Fruit fly (Drosophila melanogaster): ENCODE data around the gene mRpS22.

Gene mRpS22

DNA sequence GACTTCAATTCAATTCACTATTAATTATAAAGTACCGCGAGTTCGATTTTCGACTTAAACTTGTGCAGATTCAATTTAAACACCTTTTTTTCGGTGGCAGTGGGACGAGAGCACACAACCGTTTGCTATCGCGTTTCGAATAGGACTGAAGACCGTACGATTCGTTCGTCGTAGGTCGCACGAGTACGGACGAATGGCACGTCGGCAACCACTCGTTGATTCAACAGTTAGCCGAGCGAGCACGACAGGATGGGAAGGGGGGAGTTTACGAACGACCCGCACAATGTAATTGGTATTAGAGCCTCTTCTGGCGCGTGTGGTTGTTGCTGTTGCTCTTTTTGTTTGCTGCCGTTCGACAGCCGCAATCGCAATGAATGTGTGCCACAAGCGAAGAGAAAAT, 11.0 kb upstream of the mRpS22 start, which contains the start of gene CG34353:
Gene CG34353 (minus strand): TSS at position 149 of the 400 bp plus-strand sequence.
- peak; percentile 13 for TF ChIP-seq zen (tag; optimal IDR thresholded peaks at IDR 0.05)
- peak; percentile 14 for TF ChIP-seq CG13894 (tag; optimal IDR thresholded peaks at IDR 0.05)
- TF ChIP-seq CG30403 (GFP tag; optimal IDR thresholded peaks at IDR 0.05), result no peak
- TF ChIP-seq otp (GFP tag; IDR thresholded peaks at IDR 0.05), result peak; percentile 17; the same call in 1 of the 3 replicates
- peak; percentile 89; the same call in 3 of the 4 replicates for TF ChIP-seq chinmo (GFP tag; IDR thresholded peaks at IDR 0.05; ENCODE audit: partially characterized antibody)
- 0 out of 2 replicates have a peak, but pooled peaks have one; percentile 19 for TF ChIP-seq CG3847 (GFP tag; IDR thresholded peaks at IDR 0.05)
- peak; percentile 4 for TF ChIP-seq CG12391 (tag; optimal IDR thresholded peaks at IDR 0.05)
- peak; percentile 5 for TF ChIP-seq Ets97D (GFP tag; optimal IDR thresholded peaks at IDR 0.05)
- peak; percentile 16 for TF ChIP-seq CoRest (tag; optimal IDR thresholded peaks at IDR 0.05)
- peak; percentile 30; the same call in 1 of the 3 replicates for TF ChIP-seq CG34224 (GFP tag; IDR thresholded peaks at IDR 0.05; ENCODE audit: partially characterized antibody)
- TF ChIP-seq CG17328 (GFP tag; IDR thresholded peaks at IDR 0.05), result 0 out of 2 replicates have a peak, but pooled peaks have one; percentile 27
- TF ChIP-seq oc (tag; optimal IDR thresholded peaks at IDR 0.05), result peak; percentile 59
- TF ChIP-seq dysf (GFP tag; IDR thresholded peaks at IDR 0.05), result 0 out of 3 replicates have a peak, but pooled peaks have one; percentile 19
- TF ChIP-seq CkIIα-i1 (GFP tag; IDR thresholded peaks at IDR 0.05), result no peak
- no peak for TF ChIP-seq CG11723 (GFP tag; optimal IDR thresholded peaks at IDR 0.05)
- peak; percentile 70 for TF ChIP-seq CG12744 (GFP tag; optimal IDR thresholded peaks at IDR 0.05)
- TF ChIP-seq Med (GFP tag), result peak; percentile 67
- peak; percentile 73 for TF ChIP-seq Nf-YC (tag; optimal IDR thresholded peaks at IDR 0.05)
- peak; percentile 59 for TF ChIP-seq B-H2 (GFP tag; optimal IDR thresholded peaks at IDR 0.05)
- peak; percentile 80 for TF ChIP-seq jing (GFP tag; optimal IDR thresholded peaks at IDR 0.05)
- peak; percentile 1 for TF ChIP-seq psq (GFP tag; optimal IDR thresholded peaks at IDR 0.05)
- no peak for TF ChIP-seq bigmax (GFP tag; optimal IDR thresholded peaks at IDR 0.05)
- TF ChIP-seq CG4360 (GFP tag; IDR thresholded peaks at IDR 0.05), result peak; percentile 58
- no peak for TF ChIP-seq Stat92E (GFP tag; optimal IDR thresholded peaks at IDR 0.05)
- peak; percentile 99 for TF ChIP-seq CG3163 (GFP tag; optimal IDR thresholded peaks at IDR 0.05)
- peak; percentile 63 for TF ChIP-seq Nf-YB (GFP tag; optimal IDR thresholded peaks at IDR 0.05)
- TF ChIP-seq CG8089 (GFP tag; optimal IDR thresholded peaks at IDR 0.05), result peak; percentile 0
- peak; percentile 4 for TF ChIP-seq CG5180 (GFP tag; optimal IDR thresholded peaks at IDR 0.05)
- no peak for TF ChIP-seq CG11085 (GFP tag; IDR thresholded peaks at IDR 0.05)
- TF ChIP-seq amos (GFP tag; IDR thresholded peaks at IDR 0.05; ENCODE audit: partially characterized antibody), result peak; percentile 28; the same call in 1 of the 2 replicates
- TF ChIP-seq chm (GFP tag; IDR thresholded peaks at IDR 0.05), result peak; percentile 64
- no peak for TF ChIP-seq CG10979 (tag; optimal IDR thresholded peaks at IDR 0.05)
- TF ChIP-seq Jarid2 (GFP tag; optimal IDR thresholded peaks at IDR 0.05), result peak; percentile 70
- TF ChIP-seq CG8290 (GFP tag; optimal IDR thresholded peaks at IDR 0.05), result no peak
- peak in 1 of 2 experiments; percentile 72 for TF ChIP-seq CG8290 (tag; optimal IDR thresholded peaks at IDR 0.05)
- 0 out of 2 replicates have a peak, but pooled peaks have one; percentile 15 for TF ChIP-seq CG14014 (GFP tag; IDR thresholded peaks at IDR 0.05)
- TF ChIP-seq sens (GFP tag), result peak; percentile 83
- peak; percentile 20 for TF ChIP-seq PHDP (tag; optimal IDR thresholded peaks at IDR 0.05)
- no peak for TF ChIP-seq ato (GFP tag; IDR thresholded peaks at IDR 0.05; ENCODE audit: partially characterized antibody)
- peak; percentile 48 for TF ChIP-seq ewg (GFP tag; optimal IDR thresholded peaks at IDR 0.05)
- TF ChIP-seq Adf1 (GFP tag; IDR thresholded peaks at IDR 0.05), result peak; percentile 35; the same call in 1 of the 2 replicates
- no peak for TF ChIP-seq CG15269 (tag; optimal IDR thresholded peaks at IDR 0.05)
- TF ChIP-seq CG12155 (GFP tag; optimal IDR thresholded peaks at IDR 0.05), result peak; percentile 94
- peak; percentile 99 for TF ChIP-seq Deaf1 (tag; optimal IDR thresholded peaks at IDR 0.05)
- peak; percentile 98 for TF ChIP-seq scrt (GFP tag; optimal IDR thresholded peaks at IDR 0.05)
- peak; percentile 97 for TF ChIP-seq crol (GFP tag; IDR thresholded peaks at IDR 0.05)
- TF ChIP-seq ci (GFP tag; IDR thresholded peaks at IDR 0.05), result peak; percentile 69; the same call in 2 of the 3 replicates
- no peak for TF ChIP-seq CG12071 (GFP tag; optimal IDR thresholded peaks at IDR 0.05)
- no peak for TF ChIP-seq ac (GFP tag; optimal IDR thresholded peaks at IDR 0.05)
- TF ChIP-seq hth (optimal IDR thresholded peaks at IDR 0.05), result no peak

Data from whole organism, embryonic.